Fruit fly (Drosophila melanogaster) whole organism, adult: ENCODE results near the gene CG6785.

Source experiments
- CG11617 ChIP-seq: fragments of 200-800 bp; sonication (Bioruptor generic); optimal IDR thresholded peaks from 2 replicates; lab custom pipeline; 2017; ENCODE audit warnings: mild to moderate bottlenecking, missing biosample characterization, missing genetic modification reagents, missing genetic modification characterization
- CG12768 ChIP-seq: fragments of 200-800 bp; sonication (Bioruptor generic); optimal IDR thresholded peaks from 2 replicates; lab custom pipeline; 2017; ENCODE audit warnings: missing biosample characterization, missing genetic modification characterization, mild to moderate bottlenecking, moderate library complexity, missing genetic modification reagents
- CG14711 ChIP-seq: fragments of 200-800 bp; sonication (Bioruptor generic); optimal IDR thresholded peaks from 2 replicates; lab custom pipeline; 2018; ENCODE audit warnings: missing biosample characterization, mild to moderate bottlenecking, missing genetic modification characterization, moderate library complexity
- CG1620 ChIP-seq: fragments of 200-800 bp; sonication (Bioruptor generic); optimal IDR thresholded peaks from 2 replicates; lab custom pipeline; 2016; ENCODE audit warnings: missing biosample characterization, missing genetic modification characterization
- CG33017 ChIP-seq: fragments of 200-800 bp; sonication (Bioruptor generic); optimal IDR thresholded peaks from 2 replicates; lab custom pipeline; 2018; ENCODE audit warnings: missing biosample characterization, mild to moderate bottlenecking, missing genetic modification characterization, moderate library complexity
- CG5204 ChIP-seq: fragments of 200-800 bp; sonication (Bioruptor generic); optimal IDR thresholded peaks from 2 replicates; lab custom pipeline; 2016; ENCODE audit warnings: missing biosample characterization, missing genetic modification characterization
- CG7045 ChIP-seq: fragments of 200-800 bp; sonication (Bioruptor generic); optimal IDR thresholded peaks from 2 replicates; lab custom pipeline; 2017; ENCODE audit warnings: missing biosample characterization, mild to moderate bottlenecking, missing genetic modification characterization
- CG7101 ChIP-seq: fragments of 200-800 bp; sonication (Bioruptor generic); optimal IDR thresholded peaks from 2 replicates; lab custom pipeline; 2018; ENCODE audit warnings: missing biosample characterization, mild to moderate bottlenecking, missing genetic modification characterization, moderate library complexity
- Clk ChIP-seq: fragments of 200-800 bp; sonication (Bioruptor generic); optimal IDR thresholded peaks from 2 replicates; lab custom pipeline; 2017; ENCODE audit warnings: missing biosample characterization, missing genetic modification characterization
- Crg-1 ChIP-seq: fragments of 200-800 bp; sonication (Bioruptor generic); optimal IDR thresholded peaks from 2 replicates; lab custom pipeline; 2016; ENCODE audit warnings: missing biosample characterization, missing genetic modification characterization
- Hr96 ChIP-seq: fragments of 200-800 bp; sonication (Bioruptor generic); optimal IDR thresholded peaks from 2 replicates; lab custom pipeline; 2016; ENCODE audit warnings: missing biosample characterization, missing genetic modification characterization
- Mnt ChIP-seq: fragments of 200-800 bp; sonication (Bioruptor generic); optimal IDR thresholded peaks from 2 replicates; lab custom pipeline; 2016; ENCODE audit warnings: missing biosample characterization, mild to moderate bottlenecking, missing genetic modification characterization
- bab1 ChIP-seq: fragments of 200-800 bp; sonication (Bioruptor generic); optimal IDR thresholded peaks from 3 replicates; lab custom pipeline; 2019; ENCODE audit warnings: missing biosample characterization, mild to moderate bottlenecking, missing genetic modification characterization, moderate library complexity
- cic ChIP-seq: fragments of 200-800 bp; sonication (Bioruptor generic); optimal IDR thresholded peaks from 2 replicates; lab custom pipeline; 2017; ENCODE audit warnings: missing biosample characterization, mild to moderate bottlenecking, missing genetic modification characterization, moderate library complexity
- cnc ChIP-seq, 2 experiments: fragments of >200 bp; optimal IDR thresholded peaks; 2 replicates each; lab custom pipeline; 2017
- kay ChIP-seq: fragments of 200-800 bp; sonication (Bioruptor generic); peaks from one replicate; lab custom pipeline; 2016; ENCODE audit warnings: missing biosample characterization, missing genetic modification characterization, borderline replicate concordance
- ovo ChIP-seq: fragments of 200-800 bp; sonication (Bioruptor generic); optimal IDR thresholded peaks from 2 replicates; lab custom pipeline; 2016; ENCODE audit warnings: missing biosample characterization, missing genetic modification characterization
- pad ChIP-seq: fragments of 200-800 bp; sonication (Bioruptor generic); optimal IDR thresholded peaks from 3 replicates; lab custom pipeline; 2017; ENCODE audit warnings: missing biosample characterization, missing genetic modification characterization, mild to moderate bottlenecking, moderate library complexity, missing genetic modification reagents
- tj ChIP-seq: fragments of 200-800 bp; sonication (Bioruptor generic); optimal IDR thresholded peaks from 3 replicates; lab custom pipeline; 2017; ENCODE audit warnings: missing biosample characterization, mild to moderate bottlenecking, missing genetic modification characterization, moderate library complexity
- toe ChIP-seq: fragments of 200-800 bp; sonication (Bioruptor generic); optimal IDR thresholded peaks from 2 replicates; lab custom pipeline; 2016; ENCODE audit warnings: missing biosample characterization, missing genetic modification characterization

CG6785 gene

dm6 chr2L:12078123-12078658 is 33.2 kb upstream of the CG6785 start:
- no peak for TF ChIP-seq kay (GFP tag; lab: Kevin White, UChicago)
- TF ChIP-seq cic (GFP tag; lab: Kevin White, UChicago), result no peak
- no peak for TF ChIP-seq cnc (optimal IDR thresholded peaks at IDR 0.05; lab: Kevin White, UChicago)

- TF ChIP-seq Hr96 (GFP tag; lab: Kevin White, UChicago) (no peak), CG12768 (no peak), toe (no peak), pad (no peak), Crg-1 (GFP tag; lab: Kevin White, UChicago) (no peak), Mnt (GFP tag; lab: Kevin White, UChicago) (no peak), CG33017 (tag; lab: Kevin White, UChicago) (no peak), tj (no peak), Clk (GFP tag; lab: Kevin White, UChicago) (no peak), CG7045 (GFP tag; lab: Kevin White, UChicago) (no peak), CG7101 (tag; lab: Kevin White, UChicago) (no peak), bab1 (GFP tag; lab: Kevin White, UChicago) (no peak), ovo (GFP tag; lab: Kevin White, UChicago) (no peak), CG5204 (GFP tag; lab: Kevin White, UChicago) (no peak), cic (GFP tag; lab: Kevin White, UChicago) (no peak)
These were observed 30.9 kb upstream of the CG6785 start, which contains the start of gene CG14947 for dm6 chr2L:12075850-12076249. CG14947 (plus strand) TSS chr2L:12076100.

dm6 chr2L:12066617-12067251 is 21.7 kb upstream of the CG6785 start, which contains the start of gene firl:
firl (minus strand) TSS chr2L:12066775.
- TF ChIP-seq bab1 (GFP tag; lab: Kevin White, UChicago), result no peak
- no peak for TF ChIP-seq Crg-1 (GFP tag; lab: Kevin White, UChicago)
- TF ChIP-seq Clk (GFP tag; lab: Kevin White, UChicago), result no peak
- TF ChIP-seq CG1620 (GFP tag; lab: Kevin White, UChicago), result no peak
- TF ChIP-seq CG7045 (GFP tag; lab: Kevin White, UChicago), result no peak
- no peak for TF ChIP-seq CG33017 (tag; lab: Kevin White, UChicago)
- TF ChIP-seq CG5204 (GFP tag; lab: Kevin White, UChicago), result no peak
- no peak for TF ChIP-seq CG12768
- no peak for TF ChIP-seq toe
- TF ChIP-seq tj, result no peak
- no peak for TF ChIP-seq CG14711
- TF ChIP-seq Hr96 (GFP tag; lab: Kevin White, UChicago), result no peak
- TF ChIP-seq kay (GFP tag; lab: Kevin White, UChicago), result no peak
- no peak for TF ChIP-seq cic (GFP tag; lab: Kevin White, UChicago)
- TF ChIP-seq CG7101 (tag; lab: Kevin White, UChicago), result no peak
- TF ChIP-seq ovo (GFP tag; lab: Kevin White, UChicago), result no peak

dm6 chr2L:12065683-12066386 is 20.8 kb upstream of the CG6785 start:
- TF ChIP-seq Crg-1 (GFP tag; lab: Kevin White, UChicago), result no peak
- TF ChIP-seq CG14711, result peak; percentile 34
- TF ChIP-seq cnc (optimal IDR thresholded peaks at IDR 0.05; lab: Kevin White, UChicago), result no peak
- no peak for TF ChIP-seq cic (GFP tag; lab: Kevin White, UChicago)
- TF ChIP-seq CG12768, result peak; percentile 15
- TF ChIP-seq toe, result no peak
- TF ChIP-seq CG7045 (GFP tag; lab: Kevin White, UChicago), result peak; percentile 19
- TF ChIP-seq CG5204 (GFP tag; lab: Kevin White, UChicago), result no peak
- TF ChIP-seq ovo (GFP tag; lab: Kevin White, UChicago), result no peak
- no peak for TF ChIP-seq kay (GFP tag; lab: Kevin White, UChicago)
- TF ChIP-seq CG7101 (tag; lab: Kevin White, UChicago), result peak; percentile 51
- TF ChIP-seq CG33017 (tag; lab: Kevin White, UChicago), result peak; percentile 64
- TF ChIP-seq CG11617, result peak; percentile 29
- TF ChIP-seq Hr96 (GFP tag; lab: Kevin White, UChicago), result no peak
- no peak for TF ChIP-seq pad
- TF ChIP-seq Clk (GFP tag; lab: Kevin White, UChicago), result no peak
- TF ChIP-seq bab1 (GFP tag; lab: Kevin White, UChicago), result no peak
- no peak for TF ChIP-seq CG1620 (GFP tag; lab: Kevin White, UChicago)
- no peak for TF ChIP-seq tj
- TF ChIP-seq Mnt (GFP tag; lab: Kevin White, UChicago), result no peak

- no peak for TF ChIP-seq cic (GFP tag; lab: Kevin White, UChicago)
- peak; percentile 13 for TF ChIP-seq CG7101 (tag; lab: Kevin White, UChicago)
- no peak for TF ChIP-seq Mnt (GFP tag; lab: Kevin White, UChicago)
- no peak for TF ChIP-seq CG12768
- TF ChIP-seq CG11617, result peak; percentile 20
- TF ChIP-seq CG33017 (tag; lab: Kevin White, UChicago), result no peak
- no peak for TF ChIP-seq toe
- TF ChIP-seq CG5204 (GFP tag; lab: Kevin White, UChicago), result no peak
- no peak for TF ChIP-seq CG7045 (GFP tag; lab: Kevin White, UChicago)
- TF ChIP-seq kay (GFP tag; lab: Kevin White, UChicago), result no peak
- no peak for TF ChIP-seq CG1620 (GFP tag; lab: Kevin White, UChicago)
- TF ChIP-seq tj, result no peak
- TF ChIP-seq pad, result no peak
- TF ChIP-seq Crg-1 (GFP tag; lab: Kevin White, UChicago), result no peak
- no peak for TF ChIP-seq cnc (optimal IDR thresholded peaks at IDR 0.05; lab: Kevin White, UChicago)
- no peak for TF ChIP-seq Clk (GFP tag; lab: Kevin White, UChicago)
- TF ChIP-seq ovo (GFP tag; lab: Kevin White, UChicago), result no peak
- TF ChIP-seq bab1 (GFP tag; lab: Kevin White, UChicago), result peak; percentile 47
- TF ChIP-seq Hr96 (GFP tag; lab: Kevin White, UChicago), result no peak
- TF ChIP-seq CG14711, result peak; percentile 29
These were observed 18.0 kb upstream of the CG6785 start, which contains the start of gene Rab3-GAP for dm6 chr2L:12063035-12063434. Rab3-GAP (minus strand) TSS chr2L:12063184.
